Worm (Caenorhabditis elegans): ENCODE results near the gene K01A6.8.

K01A6.8 gene

ce11 chrIV:11691524-11691923 lies 45.6 kb downstream of the K01A6.8 start:
- TF ChIP-seq athp-1 (tag; optimal IDR thresholded peaks at IDR 0.05) (no peak), ekl-4 (GFP tag; IDR thresholded peaks at IDR 0.05) (no peak), tlf-1 (GFP tag; optimal IDR thresholded peaks at IDR 0.05) (no peak), snpc-4 (GFP tag; optimal IDR thresholded peaks at IDR 0.05) (no peak), snpc-4 (tag; optimal IDR thresholded peaks at IDR 0.05) (peak in 1 of 4 experiments; percentile 25), madf-10 (tag; optimal IDR thresholded peaks at IDR 0.05) (no peak), egl-44 (GFP tag; IDR thresholded peaks at IDR 0.05) (no peak), snpc-3.4 (tag; optimal IDR thresholded peaks at IDR 0.05) (no peak), ccch-3 (GFP tag; optimal IDR thresholded peaks at IDR 0.05) (no peak), B0261.1 (tag; optimal IDR thresholded peaks at IDR 0.05) (no peak), nhr-80 (tag; optimal IDR thresholded peaks at IDR 0.05) (peak; percentile 12), ceh-91 (GFP tag; IDR thresholded peaks at IDR 0.05) (no peak), cebp-1 (GFP tag; IDR thresholded peaks at IDR 0.05) (no peak), cebp-1 (tag; optimal IDR thresholded peaks at IDR 0.05) (peak; percentile 22), nfyb-1 (GFP tag; IDR thresholded peaks at IDR 0.05) (no peak), F49E8.2 (tag; optimal IDR thresholded peaks at IDR 0.05; ENCODE audit: insufficient read depth) (no peak), K11D2.4 (GFP tag; IDR thresholded peaks at IDR 0.05) (no peak), F10E7.11 (tag; optimal IDR thresholded peaks at IDR 0.05) (no peak), nhr-90 (tag; optimal IDR thresholded peaks at IDR 0.05) (no peak)

ce11 chrIV:11690988-11691387 lies 46.2 kb downstream of the K01A6.8 start, which contains the start of gene let-60:
TSS of gene let-60 (minus strand) at chrIV:11691088.
- TF ChIP-seq hlh-26 (GFP tag; conservative IDR thresholded peaks at IDR 0.05) (no peak), ztf-25 (GFP tag; IDR thresholded peaks at IDR 0.05) (no peak), ztf-26 (tag; optimal IDR thresholded peaks at IDR 0.05) (no peak), die-1 (tag; optimal IDR thresholded peaks at IDR 0.05) (no peak), D2030.7 (GFP tag; IDR thresholded peaks at IDR 0.05) (no peak), snpc-1.3 (tag; optimal IDR thresholded peaks at IDR 0.05; ENCODE audit: insufficient read depth) (no peak), bed-2 (GFP tag; IDR thresholded peaks at IDR 0.05) (no peak), rpc-1 (optimal IDR thresholded peaks at IDR 0.05) (no peak), rpc-1 (tag; optimal IDR thresholded peaks at IDR 0.05) (no peak), ztf-18 (tag; optimal IDR thresholded peaks at IDR 0.05) (no peak), tbx-9 (tag; optimal IDR thresholded peaks at IDR 0.05; ENCODE audit: borderline replicate concordance) (no peak), tbp1 (GFP tag; optimal IDR thresholded peaks at IDR 0.05) (no peak), dpl-1 (GFP tag; optimal IDR thresholded peaks at IDR 0.05) (no peak), chd-7 (tag; optimal IDR thresholded peaks at IDR 0.05) (no peak), lag-1 (GFP tag; IDR thresholded peaks at IDR 0.05) (no peak), efl-1 (GFP tag; optimal IDR thresholded peaks at IDR 0.05) (no peak), fkh-3 (tag; optimal IDR thresholded peaks at IDR 0.05) (no peak), nhr-120 (GFP tag; IDR thresholded peaks at IDR 0.05) (no peak), ceh-79 (tag; optimal IDR thresholded peaks at IDR 0.05) (no peak)

- no peak for TF ChIP-seq cebp-1 (GFP tag; IDR thresholded peaks at IDR 0.05)
- no peak for TF ChIP-seq cebp-1 (tag; optimal IDR thresholded peaks at IDR 0.05)
- TF ChIP-seq attf-6 (GFP tag; IDR thresholded peaks at IDR 0.05) = 0 out of 2 replicates have a peak, but pooled peaks have one; percentile 1
- TF ChIP-seq B0035.1 (tag; optimal IDR thresholded peaks at IDR 0.05) = no peak
These were observed 49.2 kb downstream of the K01A6.8 start, which contains the start of gene ZK792.5 for ce11 chrIV:11688018-11688417. TSS of gene ZK792.5 (minus strand) at chrIV:11688118.
